Fruit fly (Drosophila melanogaster) whole organism, pupa: ENCODE data around the gene Pmvk.

ENCODE experiments used
- CG10348 ChIP-seq: fragments of 200-800 bp; sonication (Bioruptor generic); IDR thresholded peaks from 2 replicates; pipeline ENCODE4 v1.3.6; 2022; ENCODE audit warnings: missing biosample characterization, missing genetic modification characterization
- CG12605 ChIP-seq: fragments of 200-800 bp; sonication (Bioruptor generic); IDR thresholded peaks from 2 replicates; pipeline ENCODE4 v1.3.6; 2022; ENCODE audit warnings: missing biosample characterization, missing genetic modification characterization
- CG13204 ChIP-seq: fragments of 200-800 bp; sonication (Bioruptor generic); optimal IDR thresholded peaks from 2 replicates; lab custom pipeline; 2018; ENCODE audit warnings: missing biosample characterization, mild to moderate bottlenecking, missing genetic modification characterization, moderate library complexity
- CG14655 ChIP-seq: fragments of 200-800 bp; sonication (Bioruptor generic); optimal IDR thresholded peaks from 3 replicates; lab custom pipeline; 2017; ENCODE audit warnings: mild to moderate bottlenecking, missing biosample characterization, missing genetic modification reagents, missing genetic modification characterization
- CG17806 ChIP-seq: fragments of 200-800 bp; sonication (Bioruptor generic); optimal IDR thresholded peaks from 2 replicates; lab custom pipeline; 2018; ENCODE audit warnings: missing biosample characterization, mild to moderate bottlenecking, missing genetic modification characterization, moderate library complexity
- CG4496 ChIP-seq: fragments of 200-800 bp; sonication (Bioruptor generic); IDR thresholded peaks from 3 replicates; pipeline ENCODE4 v1.3.6; 2022; ENCODE audit warnings: missing biosample characterization, missing genetic modification characterization
- CG8159 ChIP-seq: fragments of 200-800 bp; sonication (Bioruptor generic); optimal IDR thresholded peaks from 3 replicates; lab custom pipeline; 2018; ENCODE audit warnings: missing biosample characterization, mild to moderate bottlenecking, missing genetic modification characterization, moderate library complexity
- CG8301 ChIP-seq: fragments of 200-800 bp; sonication (Bioruptor generic); optimal IDR thresholded peaks from 2 replicates; lab custom pipeline; 2018; ENCODE audit warnings: missing biosample characterization, mild to moderate bottlenecking, missing genetic modification characterization
- CG9948 ChIP-seq: fragments of 200-800 bp; sonication (Bioruptor generic); optimal IDR thresholded peaks from 2 replicates; lab custom pipeline; 2018; ENCODE audit warnings: missing biosample characterization, mild to moderate bottlenecking, missing genetic modification characterization, moderate library complexity
- gl ChIP-seq: fragments of 200-800 bp; sonication (Bioruptor generic); optimal IDR thresholded peaks from 2 replicates; lab custom pipeline; 2018; ENCODE audit warnings: missing biosample characterization, mild to moderate bottlenecking, missing genetic modification characterization

- TF ChIP-seq CG14655 (GFP tag; lab: Kevin White, UChicago), result no peak
- TF ChIP-seq gl (tag; lab: Kevin White, UChicago), result no peak
- no peak for TF ChIP-seq CG9948 (tag; lab: Kevin White, UChicago)
- no peak for TF ChIP-seq CG8301 (tag; lab: Kevin White, UChicago)
- no peak for TF ChIP-seq CG8159 (tag; lab: Kevin White, UChicago)
- no peak for TF ChIP-seq CG4496
- TF ChIP-seq CG17806 (tag; lab: Kevin White, UChicago), result no peak
- no peak for TF ChIP-seq CG13204
- TF ChIP-seq CG10348 (GFP tag; lab: Robert Waterston, UW), result no peak
- TF ChIP-seq CG12605 (GFP tag; lab: Robert Waterston, UW), result 0 out of 2 replicates have a peak, but pooled peaks have one; percentile 7
Observed at dm6 chr2L:19548158-19548557, 32.0 kb downstream of the Pmvk start, which contains the start of gene Tep4.
